Worm (Caenorhabditis elegans): ENCODE results near the gene srh-296.

The srh-296 gene

DNA sequence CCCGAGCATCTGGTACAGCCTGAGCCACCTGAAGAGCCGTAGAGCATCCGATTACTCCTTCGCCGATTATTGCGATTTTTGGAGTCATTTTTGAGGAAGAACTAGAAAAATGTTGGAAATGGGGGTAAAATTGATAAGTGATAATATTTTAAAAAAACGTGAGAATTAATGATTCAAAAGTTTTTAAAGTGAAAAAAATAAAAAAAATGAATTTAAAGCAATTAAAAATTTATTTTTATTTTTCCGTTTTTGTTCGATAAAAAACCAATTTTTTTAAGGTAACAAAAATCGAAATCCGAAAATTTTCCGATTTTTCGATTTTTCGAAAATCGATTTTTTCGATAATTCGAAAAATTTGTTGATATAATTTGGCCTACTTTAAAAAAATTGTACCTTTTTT is 33.0 kb upstream of the srh-296 start, which contains the start of gene ddo-1:
Gene ddo-1, minus strand, starts transcription at position 101 of the 400 bp plus-strand sequence.
- TF ChIP-seq zag-1 (tag; optimal IDR thresholded peaks at IDR 0.05): no peak
- no peak for TF ChIP-seq hpl-2 (GFP tag; optimal IDR thresholded peaks at IDR 0.05)
- no peak for TF ChIP-seq vab-15 (tag; optimal IDR thresholded peaks at IDR 0.05)
- no peak for TF ChIP-seq fos-1 (tag; optimal IDR thresholded peaks at IDR 0.05)
- no peak for TF ChIP-seq sptf-1 (tag; optimal IDR thresholded peaks at IDR 0.05)
- no peak for TF ChIP-seq blmp-1 (tag; optimal IDR thresholded peaks at IDR 0.05)
- TF ChIP-seq pag-3 (tag; optimal IDR thresholded peaks at IDR 0.05; ENCODE audit: borderline replicate concordance, insufficient read depth): no peak
- TF ChIP-seq C04F5.9 (tag; optimal IDR thresholded peaks at IDR 0.05): no peak
- no peak for TF ChIP-seq unc-30 (tag; optimal IDR thresholded peaks at IDR 0.05)
- TF ChIP-seq pqm-1 (tag; optimal IDR thresholded peaks at IDR 0.05): no peak
- no peak for TF ChIP-seq hlh-4 (tag; optimal IDR thresholded peaks at IDR 0.05)
- no peak for TF ChIP-seq jun-1 (tag; optimal IDR thresholded peaks at IDR 0.05)
- TF ChIP-seq C16A3.4 (tag; optimal IDR thresholded peaks at IDR 0.05): no peak
- TF ChIP-seq nhr-84 (tag; optimal IDR thresholded peaks at IDR 0.05): no peak
- TF ChIP-seq sox-4 (tag; optimal IDR thresholded peaks at IDR 0.05): no peak

DNA sequence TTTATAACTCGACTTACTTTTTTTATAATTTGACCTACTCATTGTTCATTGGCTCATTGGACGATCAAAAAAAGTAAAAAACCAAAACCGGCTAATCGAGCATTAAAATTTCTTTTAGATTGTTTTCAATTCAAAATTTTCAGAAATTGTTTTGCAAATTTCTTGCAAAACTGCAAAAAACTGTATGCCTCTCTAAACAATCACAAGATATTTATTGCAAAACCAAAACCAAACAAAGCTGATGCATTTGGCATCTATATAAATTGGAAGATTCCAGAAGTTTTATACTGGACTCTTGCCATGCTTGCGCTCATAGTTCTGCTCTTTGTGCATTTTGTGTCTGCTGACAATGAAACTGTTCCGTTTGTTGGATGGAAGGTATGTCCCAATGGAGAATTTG is 32.5 kb upstream of the srh-296 start, which contains the start of gene C47A10.12:
Gene C47A10.12, plus strand, starts transcription at position 301 of the 400 bp plus-strand sequence.
- TF ChIP-seq ztf-11 (tag; optimal IDR thresholded peaks at IDR 0.05) (no peak), irx-1 (tag; optimal IDR thresholded peaks at IDR 0.05) (no peak), snu-23 (GFP tag; optimal IDR thresholded peaks at IDR 0.05) (no peak), isw-1 (GFP tag; IDR thresholded peaks at IDR 0.05) (no peak), ceh-90 (tag; optimal IDR thresholded peaks at IDR 0.05) (no peak), nhr-76 (tag; optimal IDR thresholded peaks at IDR 0.05) (no peak), lin-13 (GFP tag; optimal IDR thresholded peaks at IDR 0.05) (no peak), ets-5 (GFP tag; IDR thresholded peaks at IDR 0.05) (no peak), lin-15B (tag; optimal IDR thresholded peaks at IDR 0.05) (no peak), mep-1 (tag; optimal IDR thresholded peaks at IDR 0.05) (no peak), ceh-82 (tag; optimal IDR thresholded peaks at IDR 0.05) (no peak), nhr-237 (tag; optimal IDR thresholded peaks at IDR 0.05) (no peak), aly-2 (tag; optimal IDR thresholded peaks at IDR 0.05) (no peak), efl-3 (GFP tag; optimal IDR thresholded peaks at IDR 0.05) (no peak), efl-1 (optimal IDR thresholded peaks at IDR 0.05) (no peak), efl-1 (GFP tag; optimal IDR thresholded peaks at IDR 0.05 in 1 of 2) (no peak), dpl-1 (GFP tag; optimal IDR thresholded peaks at IDR 0.05) (no peak)

DNA sequence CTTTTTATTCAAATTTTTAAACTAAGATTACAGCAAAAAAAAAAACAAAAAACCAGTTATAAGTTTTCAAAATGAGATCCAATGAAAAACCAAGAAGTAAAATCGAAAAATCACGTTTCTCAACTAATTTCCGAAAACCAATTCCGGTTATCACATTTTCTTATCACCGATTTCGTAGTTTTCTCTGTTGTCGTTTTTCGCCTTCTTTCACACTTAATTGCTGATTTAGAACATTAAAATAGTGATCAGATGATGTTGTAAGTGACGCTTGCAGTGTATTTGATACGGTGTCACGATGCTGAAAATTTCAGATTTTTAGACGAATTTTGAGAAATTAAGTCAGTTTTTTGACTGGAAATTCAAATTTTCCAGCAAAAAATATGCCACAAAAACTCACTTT is 29.9 kb upstream of the srh-296 start:
- TF ChIP-seq sptf-1 (tag; optimal IDR thresholded peaks at IDR 0.05): no peak
- no peak for TF ChIP-seq nhr-237 (tag; optimal IDR thresholded peaks at IDR 0.05)
- TF ChIP-seq blmp-1 (tag; optimal IDR thresholded peaks at IDR 0.05): peak; percentile 40
- no peak for TF ChIP-seq jun-1 (tag; optimal IDR thresholded peaks at IDR 0.05)
- no peak for TF ChIP-seq nhr-71 (tag; optimal IDR thresholded peaks at IDR 0.05)
- no peak for TF ChIP-seq efl-1 (optimal IDR thresholded peaks at IDR 0.05)
- TF ChIP-seq efl-1 (GFP tag; optimal IDR thresholded peaks at IDR 0.05 in 1 of 2): peak in 1 of 2 experiments; percentile 11
- no peak for TF ChIP-seq C16A3.4 (tag; optimal IDR thresholded peaks at IDR 0.05)
- TF ChIP-seq nhr-20 (tag; optimal IDR thresholded peaks at IDR 0.05): no peak
- TF ChIP-seq elt-2 (tag; optimal IDR thresholded peaks at IDR 0.05): peak; percentile 17
- TF ChIP-seq ceh-88 (GFP tag; IDR thresholded peaks at IDR 0.05): no peak
- no peak for TF ChIP-seq nhr-85 (tag)
- TF ChIP-seq nhr-11 (tag; optimal IDR thresholded peaks at IDR 0.05): no peak
- peak in 1 of 2 experiments; percentile 25 for TF ChIP-seq lin-35 (GFP tag; optimal IDR thresholded peaks at IDR 0.05)
- no peak for TF ChIP-seq unc-86 (tag; optimal IDR thresholded peaks at IDR 0.05)
- TF ChIP-seq aly-2 (tag; optimal IDR thresholded peaks at IDR 0.05): no peak
- TF ChIP-seq sup-37 (GFP tag; optimal IDR thresholded peaks at IDR 0.05): no peak
